Worm (Caenorhabditis elegans) whole organism, L1 larva: ENCODE measurements around the gene W05H9.4.

Source experiments
- alr-1 ChIP-seq: fragments of 200-800 bp; sonication (Bioruptor generic); optimal IDR thresholded peaks from 2 replicates; lab custom pipeline; 2018; ENCODE audit warnings: borderline replicate concordance, mild to moderate bottlenecking, missing genetic modification characterization, missing compliant biosample characterization
- ama-1 ChIP-seq: fragments of 150-350 bp; optimal IDR thresholded peaks from 2 replicates; lab custom pipeline; 2014
- blmp-1 ChIP-seq: fragments of 150-350 bp; optimal IDR thresholded peaks from 2 replicates; lab custom pipeline; 2014; ENCODE audit warnings: missing biosample characterization, missing genetic modification characterization
- ceh-63 ChIP-seq: fragments of 200-800 bp; sonication (Bioruptor generic); optimal IDR thresholded peaks from 2 replicates; lab custom pipeline; 2018; ENCODE audit warnings: mild to moderate bottlenecking, missing genetic modification characterization, missing compliant biosample characterization
- ceh-8 ChIP-seq: fragments of 200-800 bp; sonication (Bioruptor generic); optimal IDR thresholded peaks from 2 replicates; lab custom pipeline; 2018; ENCODE audit warnings: mild to moderate bottlenecking, missing genetic modification characterization, moderate library complexity, missing compliant biosample characterization
- ceh-82 ChIP-seq, 3 experiments: fragments of 150-350 bp in 1 of 3; sonication (generic microtip) in 2 of 3; optimal IDR thresholded peaks; 2 replicates each; lab custom pipeline; 2014 to 2017; ENCODE audit warnings: missing biosample characterization in 3 of 3, missing genetic modification characterization in 3 of 3
- ceh-90 ChIP-seq: sonication (generic microtip); optimal IDR thresholded peaks from 2 replicates; lab custom pipeline; 2016; ENCODE audit warnings: missing genetic modification characterization, missing compliant biosample characterization
- ces-1 ChIP-seq: fragments of 150-350 bp; optimal IDR thresholded peaks from 2 replicates; lab custom pipeline; 2014; ENCODE audit warnings: missing biosample characterization, missing genetic modification reagents, missing genetic modification characterization
- dsc-1 ChIP-seq: sonication (generic microtip); optimal IDR thresholded peaks from 2 replicates; lab custom pipeline; 2016; ENCODE audit warnings: mild to moderate bottlenecking, missing genetic modification characterization, missing compliant biosample characterization
- efl-1 ChIP-seq, 4 experiments: fragments of 150-350 bp; optimal IDR thresholded peaks in 3 of 4; peaks in 1 of 4; 1 replicate in 1 of 4; 2 replicates in 3 of 4; lab custom pipeline; 2014; ENCODE audit warnings: missing biosample characterization in 2 of 4, missing genetic modification characterization in 2 of 4, missing genetic modification reagents in 2 of 4
- efl-3 ChIP-seq: fragments of 200-800 bp; sonication (Bioruptor generic); optimal IDR thresholded peaks from 2 replicates; lab custom pipeline; 2018; ENCODE audit warnings: mild to moderate bottlenecking, missing genetic modification characterization, missing compliant biosample characterization
- elt-3 ChIP-seq, 6 experiments: fragments of 150-350 bp in 1 of 6; sonication (generic microtip); optimal IDR thresholded peaks; 2 replicates each; lab custom pipeline; 2017 to 2018; ENCODE audit warnings: missing biosample characterization in 6 of 6, missing genetic modification characterization in 6 of 6, inconsistent platforms in 1 of 6
- fkh-10 ChIP-seq: sonication (generic microtip); optimal IDR thresholded peaks from 2 replicates; lab custom pipeline; 2017; ENCODE audit warnings: missing biosample characterization, missing genetic modification reagents, missing genetic modification characterization
- fkh-8 ChIP-seq: sonication (generic microtip); optimal IDR thresholded peaks from 2 replicates; lab custom pipeline; 2016; ENCODE audit warnings: mild to moderate bottlenecking, missing genetic modification characterization, missing compliant biosample characterization
- grh-1 ChIP-seq: fragments of 200-800 bp; sonication (Bioruptor generic); IDR thresholded peaks from 2 replicates; pipeline ENCODE4 v1.3.6; 2022; ENCODE audit warnings: missing genetic modification reagents, missing genetic modification characterization, missing compliant biosample characterization
- hpl-2 ChIP-seq: fragments of 150-350 bp; optimal IDR thresholded peaks from 2 replicates; lab custom pipeline; 2014; ENCODE audit warnings: missing biosample characterization, missing genetic modification reagents, missing genetic modification characterization
- lin-14 ChIP-seq: fragments of 200-800 bp; sonication (Bioruptor generic); optimal IDR thresholded peaks from 2 replicates; lab custom pipeline; 2018; ENCODE audit warnings: mild to moderate bottlenecking, missing genetic modification characterization, moderate library complexity, missing compliant biosample characterization
- lin-15B ChIP-seq: fragments of 150-350 bp; sonication (generic microtip); optimal IDR thresholded peaks from 3 replicates; lab custom pipeline; 2014; ENCODE audit warnings: missing biosample characterization, missing genetic modification characterization
- lir-3 ChIP-seq: sonication (generic microtip); optimal IDR thresholded peaks from 2 replicates; lab custom pipeline; 2016; ENCODE audit warnings: mild to moderate bottlenecking, missing genetic modification characterization, moderate library complexity, missing compliant biosample characterization; ENCODE audit not compliant: poor library complexity
- lsy-2 ChIP-seq, 2 experiments: fragments of 150-350 bp; optimal IDR thresholded peaks; 2 replicates each; lab custom pipeline; 2014; ENCODE audit warnings: missing biosample characterization in 2 of 2, missing genetic modification characterization in 2 of 2
- mdl-1 ChIP-seq, 2 experiments: fragments of 150-350 bp; optimal IDR thresholded peaks; 2 replicates each; lab custom pipeline; 2014 to 2017; ENCODE audit warnings: missing biosample characterization in 2 of 2, missing genetic modification characterization in 2 of 2, inconsistent platforms in 1 of 2
- mep-1 ChIP-seq: fragments of 150-350 bp; optimal IDR thresholded peaks from 2 replicates; lab custom pipeline; 2014; ENCODE audit warnings: missing biosample characterization, missing genetic modification characterization
- nhr-12 ChIP-seq: sonication (generic microtip); optimal IDR thresholded peaks from 2 replicates; lab custom pipeline; 2017; ENCODE audit warnings: missing biosample characterization, missing genetic modification characterization
- nhr-19 ChIP-seq: fragments of 200-800 bp; sonication (Bioruptor generic); conservative IDR thresholded peaks from 2 replicates; pipeline ENCODE4 v1.3.6; 2022; ENCODE audit warnings: missing genetic modification characterization, missing compliant biosample characterization
- nhr-20 ChIP-seq: sonication (generic microtip); optimal IDR thresholded peaks from 2 replicates; lab custom pipeline; 2016; ENCODE audit warnings: mild to moderate bottlenecking, missing genetic modification characterization, missing compliant biosample characterization
- nhr-237 ChIP-seq: fragments of 150-350 bp; optimal IDR thresholded peaks from 2 replicates; lab custom pipeline; 2014; ENCODE audit warnings: missing biosample characterization, missing genetic modification characterization
- nhr-28 ChIP-seq: fragments of 150-350 bp; optimal IDR thresholded peaks from 2 replicates; lab custom pipeline; 2014; ENCODE audit warnings: missing biosample characterization, missing genetic modification characterization
- nhr-47 ChIP-seq: sonication (generic microtip); optimal IDR thresholded peaks from 2 replicates; lab custom pipeline; 2016; ENCODE audit warnings: mild to moderate bottlenecking, missing genetic modification characterization, moderate library complexity, missing compliant biosample characterization
- nhr-71 ChIP-seq: sonication (generic microtip); optimal IDR thresholded peaks from 2 replicates; lab custom pipeline; 2016; ENCODE audit warnings: mild to moderate bottlenecking, missing genetic modification characterization, moderate library complexity, missing compliant biosample characterization
- nhr-76 ChIP-seq: sonication (generic microtip); optimal IDR thresholded peaks from 2 replicates; lab custom pipeline; 2017; ENCODE audit warnings: missing biosample characterization, missing genetic modification characterization
- nhr-77 ChIP-seq: fragments of 150-350 bp; optimal IDR thresholded peaks from 2 replicates; lab custom pipeline; 2014; ENCODE audit warnings: missing biosample characterization, missing genetic modification characterization
- nhr-84 ChIP-seq: sonication (generic microtip); optimal IDR thresholded peaks from 2 replicates; lab custom pipeline; 2017; ENCODE audit warnings: missing biosample characterization, missing genetic modification characterization
- nhr-85 ChIP-seq: sonication (generic microtip); peaks from one replicate; lab custom pipeline; 2016; ENCODE audit warnings: missing genetic modification characterization, inconsistent platforms, missing compliant biosample characterization
- nhr-90 ChIP-seq: sonication (generic microtip); optimal IDR thresholded peaks from 2 replicates; lab custom pipeline; 2016; ENCODE audit warnings: mild to moderate bottlenecking, missing genetic modification characterization, missing compliant biosample characterization; ENCODE audit not compliant: poor library complexity
- pag-3 ChIP-seq: sonication (generic microtip); optimal IDR thresholded peaks from 2 replicates; lab custom pipeline; 2017; ENCODE audit warnings: missing genetic modification characterization, mild to moderate bottlenecking, missing compliant biosample characterization, antibody characterized with exemption, borderline replicate concordance; ENCODE audit not compliant: insufficient read depth
- pax-3 ChIP-seq: fragments of 200-800 bp; sonication (Bioruptor generic); optimal IDR thresholded peaks from 2 replicates; lab custom pipeline; 2018; ENCODE audit warnings: mild to moderate bottlenecking, missing genetic modification characterization, moderate library complexity, missing compliant biosample characterization
- rnt-1 ChIP-seq: sonication (generic microtip); optimal IDR thresholded peaks from 2 replicates; lab custom pipeline; 2016; ENCODE audit warnings: mild to moderate bottlenecking, missing genetic modification characterization, moderate library complexity, missing compliant biosample characterization
- skn-1 ChIP-seq: fragments of 150-350 bp; optimal IDR thresholded peaks from 2 replicates; lab custom pipeline; 2014; ENCODE audit warnings: missing biosample characterization, missing genetic modification characterization
- snpc-4 ChIP-seq: fragments of 150-350 bp; optimal IDR thresholded peaks from 2 replicates; lab custom pipeline; 2014; ENCODE audit warnings: missing biosample characterization, missing genetic modification characterization
- snu-23 ChIP-seq: sonication (generic microtip); optimal IDR thresholded peaks from 2 replicates; lab custom pipeline; 2016; ENCODE audit warnings: missing genetic modification characterization, missing compliant biosample characterization
- sox-4 ChIP-seq: sonication (generic microtip); optimal IDR thresholded peaks from 2 replicates; lab custom pipeline; 2016; ENCODE audit warnings: missing genetic modification characterization, missing compliant biosample characterization
- sptf-1 ChIP-seq: fragments of 150-350 bp; optimal IDR thresholded peaks from 2 replicates; lab custom pipeline; 2014; ENCODE audit warnings: missing biosample characterization, missing genetic modification characterization
- swsn-7 ChIP-seq: sonication (generic microtip); optimal IDR thresholded peaks from 2 replicates; lab custom pipeline; 2016; ENCODE audit warnings: missing genetic modification characterization, missing compliant biosample characterization
- tbx-2 ChIP-seq: sonication (generic microtip); optimal IDR thresholded peaks from 2 replicates; lab custom pipeline; 2016; ENCODE audit warnings: missing genetic modification characterization, missing compliant biosample characterization
- unc-130 ChIP-seq: fragments of 150-350 bp; optimal IDR thresholded peaks from 2 replicates; lab custom pipeline; 2017; ENCODE audit warnings: missing biosample characterization, missing genetic modification characterization, inconsistent platforms
- unc-86 ChIP-seq: sonication (generic microtip); optimal IDR thresholded peaks from 2 replicates; lab custom pipeline; 2016; ENCODE audit warnings: missing genetic modification characterization, missing compliant biosample characterization
- unc-98 ChIP-seq: fragments of 200-800 bp; sonication (Bioruptor generic); IDR thresholded peaks from 2 replicates; pipeline ENCODE4 v1.3.6; 2022; ENCODE audit warnings: missing genetic modification characterization, missing compliant biosample characterization
- vab-15 ChIP-seq: sonication (generic microtip); optimal IDR thresholded peaks from 2 replicates; lab custom pipeline; 2017; ENCODE audit warnings: missing genotype, mild to moderate bottlenecking, missing genetic modification characterization, missing compliant biosample characterization
- xbp-1 ChIP-seq: sonication (generic microtip); optimal IDR thresholded peaks from 2 replicates; lab custom pipeline; 2016; ENCODE audit warnings: missing genetic modification characterization, missing compliant biosample characterization
- zip-4 ChIP-seq: fragments of 200-800 bp; sonication (Bioruptor generic); optimal IDR thresholded peaks from 2 replicates; lab custom pipeline; 2018; ENCODE audit warnings: mild to moderate bottlenecking, missing genetic modification characterization, moderate library complexity, missing compliant biosample characterization

W05H9.4 gene

DNA sequence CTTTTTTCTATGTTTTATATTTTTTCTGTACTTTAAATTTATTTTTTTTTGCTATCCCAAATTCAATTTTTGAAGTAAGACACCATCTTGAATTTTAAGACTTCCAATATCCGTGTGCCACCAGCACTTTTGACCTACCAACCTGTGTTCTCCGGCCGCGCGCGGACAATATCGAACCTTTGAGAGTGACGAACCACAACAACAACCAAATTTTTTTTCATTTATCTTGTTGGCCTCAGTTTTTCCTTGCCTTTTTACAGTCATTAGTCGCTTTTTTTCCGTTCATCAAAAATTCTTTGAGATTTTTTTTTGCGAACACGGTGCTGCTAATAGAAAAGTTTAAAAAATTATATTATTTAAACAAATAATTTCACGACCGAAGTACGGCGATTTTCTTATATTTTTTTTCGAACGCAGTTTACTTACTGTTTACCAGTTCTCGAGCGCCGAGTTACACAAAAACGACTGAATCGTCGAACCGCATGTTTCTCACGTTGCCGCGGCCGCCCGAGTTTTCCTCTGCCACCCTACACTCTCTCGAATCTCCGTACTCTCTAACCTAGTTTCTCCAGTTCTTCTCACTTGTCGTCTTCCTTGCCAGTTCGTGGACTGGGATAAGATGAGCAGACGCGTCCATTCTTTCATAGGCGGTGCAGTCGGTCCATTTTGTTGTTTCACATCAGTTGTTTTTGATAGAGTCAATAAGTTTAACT lies 23.4 kb upstream of the W05H9.4 start:
- peak; percentile 40 for TF ChIP-seq swsn-7 (tag; lab: Kevin White, UChicago)
- TF ChIP-seq skn-1 (tag; lab: Kevin White, UChicago), result peak; percentile 15
- no peak for TF ChIP-seq alr-1 (tag; lab: Kevin White, UChicago)
- TF ChIP-seq tbx-2, result peak; percentile 47
- TF ChIP-seq snpc-4, result no peak
- TF ChIP-seq dsc-1 (tag; lab: Kevin White, UChicago), result peak; percentile 43
- no peak for TF ChIP-seq ceh-90
- TF ChIP-seq unc-130 (tag; lab: Kevin White, UChicago), result no peak
- no peak for TF ChIP-seq unc-86 (tag; lab: Kevin White, UChicago)
- TF ChIP-seq fkh-10 (GFP tag; lab: Kevin White, UChicago), result no peak
- peak in 1 of 2 experiments; percentile 55 for TF ChIP-seq mdl-1 (tag; optimal IDR thresholded peaks at IDR 0.05; lab: Kevin White, UChicago)
- peak; percentile 37 for TF ChIP-seq nhr-20 (tag; lab: Kevin White, UChicago)
- TF ChIP-seq hpl-2 (GFP tag; lab: Kevin White, UChicago), result no peak
- TF ChIP-seq ceh-63 (GFP tag; lab: Kevin White, UChicago), result no peak
- TF ChIP-seq pag-3, result no peak
- TF ChIP-seq snu-23 (GFP tag; lab: Kevin White, UChicago), result peak; percentile 58
- peak; percentile 26 for TF ChIP-seq blmp-1 (tag; lab: Kevin White, UChicago)
- TF ChIP-seq xbp-1 (tag; lab: Kevin White, UChicago), result peak; percentile 52
- peak; percentile 65 for TF ChIP-seq rnt-1 (tag; lab: Kevin White, UChicago)
- peak; percentile 68 for TF ChIP-seq nhr-71 (tag; lab: Kevin White, UChicago)
- no peak for TF ChIP-seq nhr-12 (tag; lab: Kevin White, UChicago)
- TF ChIP-seq lsy-2 (tag; optimal IDR thresholded peaks at IDR 0.05; lab: Kevin White, UChicago), result peak in 1 of 2 experiments; percentile 11
- peak in 2 of 3 experiments; percentile 18 to 41 for TF ChIP-seq ceh-82 (tag; optimal IDR thresholded peaks at IDR 0.05; lab: Kevin White, UChicago)
- TF ChIP-seq nhr-47 (tag; lab: Kevin White, UChicago), result peak; percentile 37
- TF ChIP-seq grh-1 (GFP tag; lab: Robert Waterston, UW), result no peak
- TF ChIP-seq nhr-85 (tag; lab: Kevin White, UChicago), result no peak
- TF ChIP-seq lin-14 (GFP tag; lab: Kevin White, UChicago), result peak; percentile 92
- no peak for TF ChIP-seq vab-15 (tag; lab: Kevin White, UChicago)
- TF ChIP-seq nhr-237 (tag; lab: Kevin White, UChicago), result no peak
- no peak for TF ChIP-seq unc-98 (GFP tag; lab: Robert Waterston, UW)
- peak; percentile 39 for TF ChIP-seq mep-1 (tag; lab: Kevin White, UChicago)
- TF ChIP-seq efl-1 (optimal IDR thresholded peaks at IDR 0.05; lab: Kevin White, UChicago), result no peak
- TF ChIP-seq efl-1 (GFP tag; optimal IDR thresholded peaks at IDR 0.05 in 1 of 2; lab: Kevin White, UChicago), result peak in 1 of 2 experiments; percentile 64
- no peak for TF ChIP-seq efl-3 (GFP tag; lab: Kevin White, UChicago)
- no peak for TF ChIP-seq nhr-76 (tag; lab: Kevin White, UChicago)
- TF ChIP-seq, all 84 proteins: peak for 17

DNA sequence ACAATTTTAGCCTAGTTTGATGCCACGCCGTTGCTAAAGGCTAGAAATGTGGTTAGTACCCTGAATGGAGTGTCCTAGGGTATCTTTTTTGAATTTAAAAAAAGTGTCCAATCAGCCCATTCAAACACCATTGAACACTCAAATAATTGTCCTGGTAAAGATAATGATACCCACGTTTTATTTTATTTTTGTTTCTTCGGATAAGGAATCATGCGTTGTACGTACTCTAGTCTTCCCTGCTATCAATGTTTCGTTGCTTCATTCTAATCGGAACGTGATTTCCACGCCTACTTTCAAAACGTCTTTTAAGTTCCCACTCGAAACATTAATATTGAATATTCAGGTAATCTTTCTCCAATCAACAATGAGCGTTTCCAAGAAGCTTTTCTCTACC lies 22.8 kb upstream of the W05H9.4 start, which contains the start of gene got-2.2:
Gene got-2.2, plus strand, starts transcription at position 344 of the 394 bp plus-strand sequence.
- TF ChIP-seq fkh-8 (tag; lab: Kevin White, UChicago), result no peak
- no peak for TF ChIP-seq unc-86 (tag; lab: Kevin White, UChicago)
- no peak for TF ChIP-seq nhr-237 (tag; lab: Kevin White, UChicago)
- TF ChIP-seq zip-4 (GFP tag; lab: Kevin White, UChicago), result no peak
- TF ChIP-seq pax-3 (tag; lab: Kevin White, UChicago), result no peak
- TF ChIP-seq grh-1 (GFP tag; lab: Robert Waterston, UW), result no peak
- no peak for TF ChIP-seq sptf-1 (tag; lab: Kevin White, UChicago)
- no peak for TF ChIP-seq ceh-8 (GFP tag; lab: Kevin White, UChicago)
- TF ChIP-seq nhr-76 (tag; lab: Kevin White, UChicago), result no peak
- TF ChIP-seq nhr-28 (tag; lab: Kevin White, UChicago), result no peak
- no peak for TF ChIP-seq nhr-90 (tag; lab: Kevin White, UChicago)
- no peak for TF ChIP-seq lin-15B (tag; lab: Kevin White, UChicago)
- no peak for TF ChIP-seq unc-98 (GFP tag; lab: Robert Waterston, UW)
- peak; percentile 63 for TF ChIP-seq nhr-19
- TF ChIP-seq nhr-84 (tag; lab: Kevin White, UChicago), result no peak
- TF ChIP-seq ces-1 (GFP tag; lab: Kevin White, UChicago), result no peak
- no peak for TF ChIP-seq ama-1 (lab: Kevin White, UChicago)
- no peak for TF ChIP-seq ceh-90
- no peak for TF ChIP-seq ceh-82 (tag; optimal IDR thresholded peaks at IDR 0.05; lab: Kevin White, UChicago)
- no peak for TF ChIP-seq lir-3 (tag; lab: Kevin White, UChicago)
- peak in 1 of 6 experiments; percentile 87 for TF ChIP-seq elt-3 (tag; optimal IDR thresholded peaks at IDR 0.05; lab: Kevin White, UChicago)
- no peak for TF ChIP-seq unc-130 (tag; lab: Kevin White, UChicago)
- no peak for TF ChIP-seq nhr-77 (tag; lab: Kevin White, UChicago)
- TF ChIP-seq sox-4, result no peak
